Fruit fly (Drosophila melanogaster) whole organism, embryonic: ENCODE data around the gene Ir93a.
A peak's percentile ranks its signal among the peaks of the same experiment; 100 is the strongest.

Experiments
- Ada2b ChIP-seq: fragments of 200-800 bp; sonication (Bioruptor generic); IDR thresholded peaks from 2 replicates; pipeline ENCODE4 v1.3.6; 2022; ENCODE audit warnings: missing biosample characterization, missing genetic modification characterization
- Atf3 ChIP-seq: fragments of 200-800 bp; sonication (Bioruptor generic); optimal IDR thresholded peaks from 3 replicates; lab custom pipeline; 2016; ENCODE audit warnings: missing biosample characterization, missing genetic modification characterization
- CG11093 ChIP-seq: fragments of 200-800 bp; sonication (Bioruptor generic); IDR thresholded peaks from 3 replicates; pipeline ENCODE4 v1.3.6; 2022; ENCODE audit warnings: missing biosample characterization, missing genetic modification characterization
- CG11696 ChIP-seq: fragments of 200-800 bp; sonication (Bioruptor generic); IDR thresholded peaks from 2 replicates; pipeline ENCODE4 v1.3.6; 2022; ENCODE audit warnings: missing biosample characterization, missing genetic modification characterization
- CG12219 ChIP-seq: fragments of 200-800 bp; sonication (Bioruptor generic); optimal IDR thresholded peaks from 3 replicates; lab custom pipeline; 2018; ENCODE audit warnings: missing biosample characterization, mild to moderate bottlenecking, missing genetic modification characterization
- CG12236 ChIP-seq: fragments of 200-800 bp; sonication (Bioruptor generic); optimal IDR thresholded peaks from 2 replicates; lab custom pipeline; 2016; ENCODE audit warnings: missing biosample characterization, missing genetic modification characterization
- CG12391 ChIP-seq: fragments of 200-800 bp; sonication (Bioruptor generic); optimal IDR thresholded peaks from 3 replicates; lab custom pipeline; 2018; ENCODE audit warnings: missing biosample characterization, mild to moderate bottlenecking, missing genetic modification characterization, moderate library complexity
- CG14014 ChIP-seq: fragments of 200-800 bp; sonication (Bioruptor generic); IDR thresholded peaks from 2 replicates; pipeline ENCODE4 v1.3.6; 2022; ENCODE audit warnings: missing biosample characterization, missing genetic modification characterization
- CG14050 ChIP-seq: fragments of 200-800 bp; sonication (Bioruptor generic); IDR thresholded peaks from 3 replicates; pipeline ENCODE4 v1.3.6; 2022; ENCODE audit warnings: missing biosample characterization, missing genetic modification characterization
- CG16779 ChIP-seq: fragments of 200-800 bp; sonication (Bioruptor generic); IDR thresholded peaks from 2 replicates; pipeline ENCODE4 v1.3.6; 2022; ENCODE audit warnings: missing biosample characterization, missing genetic modification characterization
- CG17359 ChIP-seq: fragments of 200-800 bp; sonication (Bioruptor generic); optimal IDR thresholded peaks from 3 replicates; lab custom pipeline; 2018; ENCODE audit warnings: missing biosample characterization, mild to moderate bottlenecking, missing genetic modification characterization, moderate library complexity
- CG33213 ChIP-seq: fragments of 200-800 bp; sonication (Bioruptor generic); optimal IDR thresholded peaks from 3 replicates; lab custom pipeline; 2016; ENCODE audit warnings: missing biosample characterization, missing genetic modification characterization
- CG4707 ChIP-seq: fragments of 200-800 bp; sonication (Bioruptor generic); optimal IDR thresholded peaks from 2 replicates; lab custom pipeline; 2018; ENCODE audit warnings: missing biosample characterization, mild to moderate bottlenecking, missing genetic modification characterization, moderate library complexity
- CG6683 ChIP-seq: fragments of 200-800 bp; sonication (Bioruptor generic); optimal IDR thresholded peaks from 2 replicates; lab custom pipeline; 2017; ENCODE audit warnings: missing biosample characterization, mild to moderate bottlenecking, missing genetic modification characterization, missing genetic modification reagents
- CG7357 ChIP-seq: fragments of 200-800 bp; sonication (Bioruptor generic); IDR thresholded peaks from 3 replicates; pipeline ENCODE4 v1.3.6; 2022; ENCODE audit warnings: missing biosample characterization, missing genetic modification characterization
- CG7928 ChIP-seq: fragments of 200-800 bp; sonication (Bioruptor generic); optimal IDR thresholded peaks from 2 replicates; lab custom pipeline; 2017; ENCODE audit warnings: missing biosample characterization, mild to moderate bottlenecking, missing genetic modification characterization
- CG7987 ChIP-seq: fragments of 200-800 bp; sonication (Bioruptor generic); optimal IDR thresholded peaks from 2 replicates; lab custom pipeline; 2018; ENCODE audit warnings: missing biosample characterization, mild to moderate bottlenecking, missing genetic modification characterization, moderate library complexity
- CG8478 ChIP-seq: fragments of >200 bp; optimal IDR thresholded peaks from 2 replicates; lab custom pipeline; 2018
- CG9215 ChIP-seq: fragments of 200-800 bp; sonication (Bioruptor generic); IDR thresholded peaks from 2 replicates; pipeline ENCODE4 v1.3.6; 2022; ENCODE audit warnings: missing biosample characterization, missing genetic modification characterization
- CTCF ChIP-seq: fragments of 200-800 bp; sonication (Bioruptor generic); optimal IDR thresholded peaks from 2 replicates; lab custom pipeline; 2017; ENCODE audit warnings: missing biosample characterization, mild to moderate bottlenecking, missing genetic modification characterization, moderate library complexity
- Doc3 ChIP-seq: fragments of 200-800 bp; sonication (Bioruptor generic); IDR thresholded peaks from 3 replicates; pipeline ENCODE4 v1.3.6; 2022; ENCODE audit warnings: missing biosample characterization, missing genetic modification characterization; ENCODE audit not compliant: partially characterized antibody
- Eip74EF ChIP-seq, 2 experiments: fragments of 200-800 bp in 1 of 2; fragments of >200 bp in 1 of 2; sonication (Bioruptor generic) in 1 of 2; optimal IDR thresholded peaks; 2 replicates each; lab custom pipeline; 2017 to 2019; ENCODE audit warnings: missing biosample characterization in 2 of 2, missing genetic modification characterization in 2 of 2, mild to moderate bottlenecking in 1 of 2, moderate library complexity in 1 of 2
- H15 ChIP-seq: fragments of 200-800 bp; sonication (Bioruptor generic); IDR thresholded peaks from 3 replicates; pipeline ENCODE4 v1.3.6; 2022; ENCODE audit warnings: missing biosample characterization, missing genetic modification characterization
- HmgD ChIP-seq: fragments of 200-800 bp; sonication (Bioruptor generic); optimal IDR thresholded peaks from 3 replicates; lab custom pipeline; 2016; ENCODE audit warnings: missing biosample characterization, missing genetic modification characterization
- Myb ChIP-seq: fragments of 200-800 bp; sonication (Bioruptor generic); optimal IDR thresholded peaks from 2 replicates; lab custom pipeline; 2016; ENCODE audit warnings: missing biosample characterization, missing genetic modification characterization
- NFAT ChIP-seq: fragments of 200-800 bp; sonication (Bioruptor generic); IDR thresholded peaks from 2 replicates; pipeline ENCODE4 v1.3.6; 2022; ENCODE audit warnings: missing biosample characterization, missing genetic modification characterization
- Poxn ChIP-seq: fragments of 200-800 bp; sonication (Bioruptor generic); IDR thresholded peaks from 2 replicates; pipeline ENCODE4 v1.3.6; 2022; ENCODE audit warnings: missing biosample characterization, missing genetic modification characterization
- Sry-β ChIP-seq: fragments of 200-800 bp; sonication (Bioruptor generic); optimal IDR thresholded peaks from 2 replicates; lab custom pipeline; 2018; ENCODE audit warnings: missing biosample characterization, mild to moderate bottlenecking, missing genetic modification characterization, moderate library complexity
- Tbp ChIP-seq: fragments of >200 bp; optimal IDR thresholded peaks from 2 replicates; lab custom pipeline; 2018; ENCODE audit warnings: missing biosample characterization, missing genetic modification characterization
- Vsx1 ChIP-seq: fragments of 200-800 bp; sonication (Bioruptor generic); optimal IDR thresholded peaks from 2 replicates; lab custom pipeline; 2017; ENCODE audit warnings: missing biosample characterization, mild to moderate bottlenecking, missing genetic modification characterization, missing genetic modification reagents
- al ChIP-seq: fragments of 200-800 bp; sonication (Bioruptor generic); IDR thresholded peaks from 2 replicates; pipeline ENCODE4 v1.3.6; 2022; ENCODE audit warnings: missing biosample characterization, missing genetic modification characterization
- caup ChIP-seq: fragments of 200-800 bp; sonication (Bioruptor generic); optimal IDR thresholded peaks from 3 replicates; lab custom pipeline; 2017; ENCODE audit warnings: missing biosample characterization, mild to moderate bottlenecking, missing genetic modification characterization, moderate library complexity; ENCODE audit not compliant: severe bottlenecking
- dati ChIP-seq: fragments of 200-800 bp; sonication (Bioruptor generic); IDR thresholded peaks from 2 replicates; pipeline ENCODE4 v1.3.6; 2022; ENCODE audit warnings: missing biosample characterization, missing genetic modification characterization
- dpn ChIP-seq, 2 experiments: fragments of 200-800 bp; sonication (Bioruptor generic); optimal IDR thresholded peaks; 3 replicates each; lab custom pipeline; 2016; ENCODE audit warnings: missing biosample characterization in 2 of 2, missing genetic modification characterization in 2 of 2
- fru ChIP-seq: fragments of >200 bp; optimal IDR thresholded peaks from 2 replicates; lab custom pipeline; 2017
- gce ChIP-seq: fragments of 200-800 bp; sonication (Bioruptor generic); IDR thresholded peaks from 3 replicates; pipeline ENCODE4 v1.3.6; 2022; ENCODE audit warnings: missing biosample characterization, missing genetic modification characterization
- gfzf ChIP-seq: fragments of 200-800 bp; sonication (Bioruptor generic); optimal IDR thresholded peaks from 2 replicates; lab custom pipeline; 2016; ENCODE audit warnings: missing biosample characterization, mild to moderate bottlenecking, missing genetic modification characterization, moderate library complexity
- gsb-n ChIP-seq: fragments of 200-800 bp; sonication (Bioruptor generic); optimal IDR thresholded peaks from 3 replicates; lab custom pipeline; 2018; ENCODE audit warnings: missing biosample characterization, mild to moderate bottlenecking, missing genetic modification characterization
- jumu ChIP-seq: fragments of 200-800 bp; sonication (Bioruptor generic); optimal IDR thresholded peaks from 3 replicates; lab custom pipeline; 2016; ENCODE audit warnings: missing biosample characterization, missing genetic modification characterization
- lab ChIP-seq: fragments of 200-800 bp; sonication (Bioruptor generic); optimal IDR thresholded peaks from 3 replicates; lab custom pipeline; 2017; ENCODE audit warnings: missing biosample characterization, missing genetic modification characterization, mild to moderate bottlenecking, moderate library complexity, missing genetic modification reagents
- mld ChIP-seq: fragments of 200-800 bp; sonication (Bioruptor generic); IDR thresholded peaks from 3 replicates; pipeline ENCODE4 v1.3.6; 2022; ENCODE audit warnings: missing biosample characterization, missing genetic modification characterization; ENCODE audit not compliant: partially characterized antibody
- nerfin-1 ChIP-seq: fragments of 200-800 bp; sonication (Bioruptor generic); optimal IDR thresholded peaks from 3 replicates; lab custom pipeline; 2019; ENCODE audit warnings: missing biosample characterization, mild to moderate bottlenecking, missing genetic modification characterization, moderate library complexity
- pan ChIP-seq, 4 experiments: fragments of >200 bp in 3 of 4; fragments of 200-800 bp in 1 of 4; sonication (Bioruptor generic) in 1 of 4; optimal IDR thresholded peaks in 3 of 4; IDR thresholded peaks in 1 of 4; 2 replicates each; pipeline versions ENCODE4 v1.3.6 to Lab custom; 2017 to 2022; ENCODE audit warnings: missing biosample characterization in 2 of 4, missing genetic modification characterization in 2 of 4, mixed read lengths in 1 of 4
- pfk ChIP-seq: fragments of 200-800 bp; sonication (Bioruptor generic); optimal IDR thresholded peaks from 2 replicates; lab custom pipeline; 2018; ENCODE audit warnings: missing biosample characterization, mild to moderate bottlenecking, missing genetic modification characterization, moderate library complexity
- shn ChIP-seq: fragments of 200-800 bp; sonication (Bioruptor generic); optimal IDR thresholded peaks from 3 replicates; lab custom pipeline; 2016; ENCODE audit warnings: missing biosample characterization, missing genetic modification characterization
- stwl ChIP-seq: fragments of 200-800 bp; sonication (Bioruptor generic); optimal IDR thresholded peaks from 3 replicates; lab custom pipeline; 2018; ENCODE audit warnings: missing biosample characterization, mild to moderate bottlenecking, missing genetic modification characterization, moderate library complexity
- sug ChIP-seq: fragments of 200-800 bp; optimal IDR thresholded peaks from 2 replicates; lab custom pipeline; 2019; ENCODE audit warnings: missing biosample characterization, mild to moderate bottlenecking, missing genetic modification characterization, moderate library complexity
- tgo ChIP-seq: fragments of 200-800 bp; sonication (Bioruptor generic); IDR thresholded peaks from 3 replicates; pipeline ENCODE4 v1.3.6; 2022; ENCODE audit warnings: missing biosample characterization, missing genetic modification characterization
- tup ChIP-seq: fragments of 200-800 bp; sonication (Bioruptor generic); optimal IDR thresholded peaks from 2 replicates; lab custom pipeline; 2016; ENCODE audit warnings: missing biosample characterization, mild to moderate bottlenecking, missing genetic modification characterization, moderate library complexity
- unpg ChIP-seq: fragments of 200-800 bp; sonication (Bioruptor generic); optimal IDR thresholded peaks from 3 replicates; lab custom pipeline; 2018; ENCODE audit warnings: missing biosample characterization, mild to moderate bottlenecking, missing genetic modification characterization, moderate library complexity
- zfh1 ChIP-seq: fragments of 200-800 bp; sonication (Bioruptor generic); IDR thresholded peaks from 3 replicates; pipeline ENCODE4 v1.3.6; 2022; ENCODE audit warnings: missing biosample characterization, missing genetic modification characterization
- zfh2 ChIP-seq: fragments of 200-800 bp; sonication (Bioruptor generic); optimal IDR thresholded peaks from 2 replicates; lab custom pipeline; 2016; ENCODE audit warnings: missing biosample characterization, missing genetic modification characterization

Gene Ir93a

dm6 chr3R:20834770-20835183, 25.0 kb downstream of the Ir93a start (continued):
- TF ChIP-seq jumu (GFP tag; lab: Kevin White, UChicago) = no peak
- TF ChIP-seq CTCF (GFP tag; lab: Kevin White, UChicago) = peak; percentile 17
- no peak for TF ChIP-seq zfh2 (GFP tag; lab: Kevin White, UChicago)
- peak; percentile 39 for TF ChIP-seq nerfin-1
- TF ChIP-seq CG7928 (GFP tag; lab: Kevin White, UChicago) = peak; percentile 18
- no peak for TF ChIP-seq stwl
- no peak; the same call in 1 of the 2 replicates for TF ChIP-seq Ada2b (GFP tag; lab: Robert Waterston, UW)
- TF ChIP-seq CG11093 (GFP tag; lab: Robert Waterston, UW) = no peak
- TF ChIP-seq gfzf (GFP tag; lab: Kevin White, UChicago) = no peak
- peak; percentile 37 for TF ChIP-seq CG33213
- no peak for TF ChIP-seq CG11696
- peak in 1 of 2 experiments; percentile 1 for TF ChIP-seq Eip74EF (GFP tag; optimal IDR thresholded peaks at IDR 0.05; lab: Kevin White, UChicago)
- TF ChIP-seq tgo (GFP tag; lab: Robert Waterston, UW) = no peak
- no peak for TF ChIP-seq al (GFP tag; lab: Robert Waterston, UW)
- no peak for TF ChIP-seq Atf3
- TF ChIP-seq CG8478 (lab: Kevin White, UChicago) = no peak
- no peak for TF ChIP-seq NFAT
- peak; percentile 6 for TF ChIP-seq CG12236
- no peak for TF ChIP-seq zfh1 (GFP tag; lab: Robert Waterston, UW)
- peak; percentile 4 for TF ChIP-seq CG6683 (GFP tag; lab: Kevin White, UChicago)
- peak; percentile 49; the same call in 1 of the 2 replicates for TF ChIP-seq CG14014 (GFP tag; lab: Robert Waterston, UW)
- TF ChIP-seq CG12219 = peak; percentile 62
- TF ChIP-seq dati = no peak
- TF ChIP-seq mld (GFP tag; lab: Robert Waterston, UW) = no peak
- no peak for TF ChIP-seq H15 (GFP tag; lab: Robert Waterston, UW)
- TF ChIP-seq pfk = no peak
- 0 out of 3 replicates have a peak, but pooled peaks have one; percentile 28 for TF ChIP-seq CG7357 (GFP tag; lab: Robert Waterston, UW)
- TF ChIP-seq fru (lab: Kevin White, UChicago) = no peak
- TF ChIP-seq Doc3 = no peak
- peak; percentile 75 for TF ChIP-seq CG7987 (GFP tag; lab: Kevin White, UChicago)
- no peak for TF ChIP-seq tup (GFP tag; lab: Kevin White, UChicago)
- peak; percentile 66 for TF ChIP-seq CG17359 (tag; lab: Kevin White, UChicago)
- peak; percentile 2 for TF ChIP-seq CG4707 (GFP tag; lab: Kevin White, UChicago)
- no peak for TF ChIP-seq Myb (GFP tag; lab: Kevin White, UChicago)
- peak; percentile 50 for TF ChIP-seq Vsx1 (GFP tag; lab: Kevin White, UChicago)
- no peak for TF ChIP-seq Tbp
- TF ChIP-seq dpn (GFP tag; optimal IDR thresholded peaks at IDR 0.05; lab: Kevin White, UChicago) = peak in 1 of 2 experiments; percentile 23
- peak; percentile 27 for TF ChIP-seq gsb-n (tag; lab: Kevin White, UChicago)
- peak; percentile 4 for TF ChIP-seq sug (tag; lab: Kevin White, UChicago)
- peak; percentile 69 for TF ChIP-seq caup
- no peak for TF ChIP-seq CG16779 (GFP tag; lab: Robert Waterston, UW)
- no peak for TF ChIP-seq CG12391 (tag; lab: Kevin White, UChicago)
- peak; percentile 87 for TF ChIP-seq lab (GFP tag; lab: Kevin White, UChicago)
- TF ChIP-seq CG9215 (GFP tag; lab: Robert Waterston, UW) = no peak
- TF ChIP-seq Poxn (GFP tag; lab: Robert Waterston, UW) = no peak
- TF ChIP-seq shn (GFP tag; lab: Kevin White, UChicago) = no peak
- TF ChIP-seq Sry-β (GFP tag; lab: Kevin White, UChicago) = peak; percentile 52
- peak; percentile 64; the same call in 1 of the 3 replicates for TF ChIP-seq gce
- TF ChIP-seq HmgD = no peak
- no peak for TF ChIP-seq pan (optimal IDR thresholded peaks at IDR 0.05; lab: Kevin White, UChicago)
- TF ChIP-seq pan (GFP tag; optimal IDR thresholded peaks at IDR 0.05 in 1 of 2, IDR thresholded peaks at IDR 0.05 in 1 of 2) = no peak
- peak; percentile 69 for TF ChIP-seq unpg
- TF ChIP-seq CG14050 (GFP tag; lab: Robert Waterston, UW) = no peak
